Worm (Caenorhabditis elegans) whole organism, young adult: ENCODE data around the gene B0222.1.

Experiments
- F23B12.7 ChIP-seq: sonication (generic microtip); optimal IDR thresholded peaks from 2 replicates; lab custom pipeline; 2017; ENCODE audit warnings: missing genetic modification characterization, mild to moderate bottlenecking, missing compliant biosample characterization, antibody characterized with exemption, moderate library complexity; ENCODE audit not compliant: insufficient read depth
- T07F8.4 ChIP-seq: sonication (generic microtip); optimal IDR thresholded peaks from 2 replicates; lab custom pipeline; 2016; ENCODE audit warnings: mild to moderate bottlenecking, missing genetic modification characterization, moderate library complexity, missing compliant biosample characterization
- Y53F4B.3 ChIP-seq: fragments of 200-800 bp; sonication (Bioruptor generic); IDR thresholded peaks from 2 replicates; pipeline ENCODE4 v1.3.6; 2022; ENCODE audit warnings: missing genetic modification reagents, missing genetic modification characterization, missing compliant biosample characterization
- Y79H2A.3 ChIP-seq: fragments of 200-800 bp; sonication (Bioruptor generic); conservative IDR thresholded peaks from 2 replicates; pipeline ENCODE4 v1.3.6; 2022; ENCODE audit warnings: missing genetic modification reagents, missing genetic modification characterization, missing compliant biosample characterization
- aptf-3 ChIP-seq: fragments of 200-800 bp; sonication (Bioruptor generic); IDR thresholded peaks from 2 replicates; pipeline ENCODE4 v1.3.6; 2022; ENCODE audit warnings: missing genetic modification characterization, missing compliant biosample characterization
- cebp-2 ChIP-seq: fragments of 200-800 bp; sonication (Bioruptor generic); IDR thresholded peaks from 2 replicates; pipeline ENCODE4 v1.3.6; 2022; ENCODE audit warnings: missing genetic modification characterization, missing compliant biosample characterization
- ceh-100 ChIP-seq: fragments of 200-800 bp; sonication (Bioruptor generic); IDR thresholded peaks from 2 replicates; pipeline ENCODE4 v1.3.6; 2022; ENCODE audit warnings: missing genetic modification reagents, missing genetic modification characterization, missing compliant biosample characterization
- chd-7 ChIP-seq: sonication (generic microtip); optimal IDR thresholded peaks from 2 replicates; lab custom pipeline; 2016; ENCODE audit warnings: mild to moderate bottlenecking, missing genetic modification characterization, moderate library complexity, missing compliant biosample characterization
- dpl-1 ChIP-seq: fragments of 150-350 bp; optimal IDR thresholded peaks from 2 replicates; lab custom pipeline; 2014; ENCODE audit warnings: missing biosample characterization, missing genetic modification reagents, missing genetic modification characterization
- hmg-1.2 ChIP-seq: fragments of 200-800 bp; sonication (Bioruptor generic); IDR thresholded peaks from 2 replicates; pipeline ENCODE4 v1.3.6; 2022; ENCODE audit warnings: missing genetic modification reagents, missing genetic modification characterization, missing compliant biosample characterization
- nhr-90 ChIP-seq: sonication (generic microtip); optimal IDR thresholded peaks from 2 replicates; lab custom pipeline; 2016; ENCODE audit warnings: missing genotype, mild to moderate bottlenecking, missing genetic modification characterization, missing compliant biosample characterization
- snpc-1.3 ChIP-seq: sonication (generic microtip); optimal IDR thresholded peaks from 2 replicates; lab custom pipeline; 2017; ENCODE audit warnings: missing genetic modification characterization, mild to moderate bottlenecking, missing compliant biosample characterization, antibody characterized with exemption, moderate library complexity, missing genotype, missing genetic modification reagents; ENCODE audit not compliant: insufficient read depth
- snpc-4 ChIP-seq, 5 experiments: fragments of 150-350 bp in 1 of 5; sonication (generic microtip) in 4 of 5; optimal IDR thresholded peaks; 2 replicates each; lab custom pipeline; 2014 to 2018; ENCODE audit warnings: missing genetic modification characterization in 5 of 5, missing biosample characterization in 3 of 5, antibody characterized with exemption in 2 of 5, mild to moderate bottlenecking in 2 of 5, missing compliant biosample characterization in 2 of 5, missing genotype in 2 of 5, moderate library complexity in 2 of 5, missing genetic modification reagents in 1 of 5

- TF ChIP-seq chd-7 (tag; lab: Kevin White, UChicago) (no peak), nhr-90 (tag; lab: Kevin White, UChicago) (no peak), cebp-2 (GFP tag; lab: Robert Waterston, UW) (no peak), hmg-1.2 (no peak), Y53F4B.3 (no peak), T07F8.4 (no peak), dpl-1 (no peak), F23B12.7 (tag; lab: Kevin White, UChicago) (no peak), aptf-3 (GFP tag; lab: Robert Waterston, UW) (no peak), Y79H2A.3 (GFP tag; lab: Robert Waterston, UW) (no peak), snpc-4 (GFP tag; optimal IDR thresholded peaks at IDR 0.05; lab: Kevin White, UChicago) (no peak), snpc-4 (tag; optimal IDR thresholded peaks at IDR 0.05; lab: Kevin White, UChicago) (no peak), ceh-100 (GFP tag; lab: Robert Waterston, UW) (no peak), snpc-1.3 (tag; lab: Kevin White, UChicago) (no peak)
Measured at ce11 chrV:9096674-9097073, 37.4 kb upstream of the B0222.1 start.
